Fruit fly (Drosophila melanogaster) whole organism, embryonic: ENCODE data around the gene CG42841.

ENCODE experiments used
- B-H2 ChIP-seq: fragments of 200-800 bp; sonication (Bioruptor generic); optimal IDR thresholded peaks from 2 replicates; lab custom pipeline; 2018; ENCODE audit warnings: missing biosample characterization, mild to moderate bottlenecking, missing genetic modification characterization
- Bgb ChIP-seq: fragments of 200-800 bp; sonication (Bioruptor generic); IDR thresholded peaks from 2 replicates; pipeline ENCODE4 v1.3.6; 2022; ENCODE audit warnings: missing biosample characterization, missing genetic modification characterization; ENCODE audit not compliant: partially characterized antibody
- CG11696 ChIP-seq: fragments of 200-800 bp; sonication (Bioruptor generic); IDR thresholded peaks from 2 replicates; pipeline ENCODE4 v1.3.6; 2022; ENCODE audit warnings: missing biosample characterization, missing genetic modification characterization
- CG12236 ChIP-seq: fragments of 200-800 bp; sonication (Bioruptor generic); optimal IDR thresholded peaks from 2 replicates; lab custom pipeline; 2016; ENCODE audit warnings: missing biosample characterization, missing genetic modification characterization
- CG12769 ChIP-seq: fragments of 200-800 bp; sonication (Bioruptor generic); optimal IDR thresholded peaks from 2 replicates; lab custom pipeline; 2019; ENCODE audit warnings: missing biosample characterization, mild to moderate bottlenecking, missing genetic modification characterization, moderate library complexity
- CG13894 ChIP-seq: fragments of 200-800 bp; sonication (Bioruptor generic); optimal IDR thresholded peaks from 3 replicates; lab custom pipeline; 2018; ENCODE audit warnings: missing biosample characterization, mild to moderate bottlenecking, missing genetic modification characterization, moderate library complexity
- CG15269 ChIP-seq: fragments of 200-800 bp; sonication (Bioruptor generic); optimal IDR thresholded peaks from 2 replicates; lab custom pipeline; 2018; ENCODE audit warnings: missing biosample characterization, mild to moderate bottlenecking, missing genetic modification characterization, moderate library complexity
- CG16779 ChIP-seq: fragments of 200-800 bp; sonication (Bioruptor generic); IDR thresholded peaks from 2 replicates; pipeline ENCODE4 v1.3.6; 2022; ENCODE audit warnings: missing biosample characterization, missing genetic modification characterization
- CG17328 ChIP-seq: fragments of 200-800 bp; sonication (Bioruptor generic); IDR thresholded peaks from 2 replicates; pipeline ENCODE4 v1.3.6; 2022; ENCODE audit warnings: missing biosample characterization, missing genetic modification characterization
- CG17385 ChIP-seq: fragments of 200-800 bp; sonication (Bioruptor generic); optimal IDR thresholded peaks from 3 replicates; lab custom pipeline; 2018; ENCODE audit warnings: missing biosample characterization, mild to moderate bottlenecking, missing genetic modification characterization
- CG17612 ChIP-seq: fragments of 200-800 bp; sonication (Bioruptor generic); IDR thresholded peaks from 2 replicates; pipeline ENCODE4 v1.3.6; 2022; ENCODE audit warnings: missing biosample characterization, missing genetic modification characterization
- CG1832 ChIP-seq: fragments of 200-800 bp; sonication (Bioruptor generic); optimal IDR thresholded peaks from 2 replicates; lab custom pipeline; 2017; ENCODE audit warnings: missing biosample characterization, mild to moderate bottlenecking, missing genetic modification characterization, inconsistent platforms
- CG2199 ChIP-seq: fragments of 200-800 bp; sonication (Bioruptor generic); IDR thresholded peaks from 3 replicates; pipeline ENCODE4 v1.3.6; 2022; ENCODE audit warnings: missing biosample characterization, missing genetic modification characterization
- CG31224 ChIP-seq: fragments of 200-800 bp; sonication (Bioruptor generic); IDR thresholded peaks from 2 replicates; pipeline ENCODE4 v1.3.6; 2022; ENCODE audit warnings: missing biosample characterization, missing genetic modification characterization
- CG3163 ChIP-seq: fragments of 200-800 bp; sonication (Bioruptor generic); optimal IDR thresholded peaks from 3 replicates; lab custom pipeline; 2016; ENCODE audit warnings: missing biosample characterization, missing genetic modification characterization
- CG34376 ChIP-seq: fragments of 200-800 bp; sonication (Bioruptor generic); optimal IDR thresholded peaks from 2 replicates; lab custom pipeline; 2018; ENCODE audit warnings: missing biosample characterization, mild to moderate bottlenecking, missing genetic modification characterization
- CG7357 ChIP-seq: fragments of 200-800 bp; sonication (Bioruptor generic); IDR thresholded peaks from 3 replicates; pipeline ENCODE4 v1.3.6; 2022; ENCODE audit warnings: missing biosample characterization, missing genetic modification characterization
- CG7372 ChIP-seq: fragments of 200-800 bp; sonication (Bioruptor generic); IDR thresholded peaks from 2 replicates; pipeline ENCODE4 v1.3.6; 2022; ENCODE audit warnings: missing biosample characterization, missing genetic modification characterization
- CrebB ChIP-seq: fragments of 200-800 bp; sonication (Bioruptor generic); optimal IDR thresholded peaks from 3 replicates; lab custom pipeline; 2018; ENCODE audit warnings: missing biosample characterization, mild to moderate bottlenecking, missing genetic modification characterization
- Dbx ChIP-seq: fragments of 200-800 bp; sonication (Bioruptor generic); IDR thresholded peaks from 3 replicates; pipeline ENCODE4 v1.3.6; 2022; ENCODE audit warnings: missing biosample characterization, missing genetic modification characterization
- HHEX ChIP-seq: fragments of 200-800 bp; sonication (Bioruptor generic); optimal IDR thresholded peaks from 3 replicates; lab custom pipeline; 2017; ENCODE audit warnings: missing biosample characterization, mild to moderate bottlenecking, missing genetic modification characterization, missing genetic modification reagents
- Hey ChIP-seq: fragments of 200-800 bp; sonication (Bioruptor generic); optimal IDR thresholded peaks from 3 replicates; lab custom pipeline; 2018; ENCODE audit warnings: missing biosample characterization, mild to moderate bottlenecking, missing genetic modification characterization
- HmgZ ChIP-seq: fragments of 200-800 bp; sonication (Bioruptor generic); optimal IDR thresholded peaks from 2 replicates; lab custom pipeline; 2018; ENCODE audit warnings: missing biosample characterization, mild to moderate bottlenecking, missing genetic modification characterization
- Hr78 ChIP-seq, 2 experiments: fragments of 200-800 bp in 1 of 2; fragments of >200 bp in 1 of 2; sonication (Bioruptor generic) in 1 of 2; optimal IDR thresholded peaks; 2 replicates each; lab custom pipeline; 2017 to 2019; ENCODE audit warnings: missing biosample characterization in 2 of 2, missing genetic modification characterization in 2 of 2, mild to moderate bottlenecking in 1 of 2, moderate library complexity in 1 of 2
- NFAT ChIP-seq: fragments of 200-800 bp; sonication (Bioruptor generic); IDR thresholded peaks from 2 replicates; pipeline ENCODE4 v1.3.6; 2022; ENCODE audit warnings: missing biosample characterization, missing genetic modification characterization
- Nf-YC ChIP-seq: fragments of 200-800 bp; optimal IDR thresholded peaks from 3 replicates; lab custom pipeline; 2019; ENCODE audit warnings: missing biosample characterization, mild to moderate bottlenecking, missing genetic modification characterization, moderate library complexity
- Pdp1 ChIP-seq, 2 experiments: fragments of 200-800 bp; sonication (Bioruptor generic); optimal IDR thresholded peaks; 3 replicates each; lab custom pipeline; 2016; ENCODE audit warnings: missing biosample characterization in 2 of 2, missing genetic modification characterization in 2 of 2, mild to moderate bottlenecking in 1 of 2, moderate library complexity in 1 of 2
- Ptx1 ChIP-seq: fragments of 200-800 bp; sonication (Bioruptor generic); IDR thresholded peaks from 2 replicates; pipeline ENCODE4 v1.3.6; 2022; ENCODE audit warnings: missing biosample characterization, missing genetic modification characterization
- Usf ChIP-seq: fragments of 200-800 bp; sonication (Bioruptor generic); optimal IDR thresholded peaks from 2 replicates; lab custom pipeline; 2017; ENCODE audit warnings: missing genotype, missing biosample characterization, missing genetic modification characterization
- ab ChIP-seq: fragments of 200-800 bp; sonication (Bioruptor generic); optimal IDR thresholded peaks from 2 replicates; lab custom pipeline; 2016; ENCODE audit warnings: missing biosample characterization, missing genetic modification characterization
- abd-A ChIP-seq: fragments of 200-800 bp; sonication (Bioruptor generic); optimal IDR thresholded peaks from 3 replicates; lab custom pipeline; 2019; ENCODE audit warnings: missing biosample characterization, mild to moderate bottlenecking, missing genetic modification characterization, moderate library complexity
- cg ChIP-seq: fragments of 200-800 bp; sonication (Bioruptor generic); optimal IDR thresholded peaks from 3 replicates; lab custom pipeline; 2019; ENCODE audit warnings: missing biosample characterization, mild to moderate bottlenecking, missing genetic modification characterization, moderate library complexity
- en ChIP-seq: fragments of 200-800 bp; sonication (Bioruptor generic); optimal IDR thresholded peaks from 2 replicates; lab custom pipeline; 2016; ENCODE audit warnings: missing biosample characterization, missing genetic modification characterization
- klu ChIP-seq: fragments of 200-800 bp; sonication (Bioruptor generic); IDR thresholded peaks from 2 replicates; pipeline ENCODE4 v1.3.6; 2022; ENCODE audit warnings: missing biosample characterization, missing genetic modification characterization
- lab ChIP-seq: fragments of 200-800 bp; sonication (Bioruptor generic); optimal IDR thresholded peaks from 3 replicates; lab custom pipeline; 2017; ENCODE audit warnings: missing biosample characterization, missing genetic modification characterization, mild to moderate bottlenecking, moderate library complexity, missing genetic modification reagents
- mirr ChIP-seq: fragments of 200-800 bp; sonication (Bioruptor generic); optimal IDR thresholded peaks from 3 replicates; lab custom pipeline; 2018; ENCODE audit warnings: missing biosample characterization, mild to moderate bottlenecking, missing genetic modification characterization
- nom ChIP-seq: fragments of 200-800 bp; sonication (Bioruptor generic); optimal IDR thresholded peaks from 2 replicates; lab custom pipeline; 2017; ENCODE audit warnings: missing biosample characterization, missing genetic modification characterization, mild to moderate bottlenecking, moderate library complexity, missing genetic modification reagents
- pfk ChIP-seq: fragments of 200-800 bp; sonication (Bioruptor generic); optimal IDR thresholded peaks from 2 replicates; lab custom pipeline; 2018; ENCODE audit warnings: missing biosample characterization, mild to moderate bottlenecking, missing genetic modification characterization, moderate library complexity
- pzg ChIP-seq: fragments of 200-800 bp; sonication (Bioruptor generic); optimal IDR thresholded peaks from 3 replicates; lab custom pipeline; 2018; ENCODE audit warnings: missing biosample characterization, mild to moderate bottlenecking, missing genetic modification characterization, moderate library complexity
- run ChIP-seq: fragments of 200-800 bp; sonication (Bioruptor generic); optimal IDR thresholded peaks from 3 replicates; lab custom pipeline; 2018; ENCODE audit warnings: missing biosample characterization, mild to moderate bottlenecking, missing genetic modification characterization
- sens ChIP-seq: fragments of 200-800 bp; sonication (Bioruptor generic); peaks from one replicate; lab custom pipeline; 2016; ENCODE audit warnings: missing biosample characterization, missing genetic modification characterization
- sens-2 ChIP-seq: fragments of 200-800 bp; sonication (Bioruptor generic); IDR thresholded peaks from 2 replicates; pipeline ENCODE4 v1.3.6; 2022; ENCODE audit warnings: missing biosample characterization, missing genetic modification characterization
- seq ChIP-seq: fragments of 200-800 bp; sonication (Bioruptor generic); IDR thresholded peaks from 2 replicates; pipeline ENCODE4 v1.3.6; 2022; ENCODE audit warnings: missing biosample characterization, missing genetic modification characterization
- slbo ChIP-seq: fragments of 200-800 bp; sonication (Bioruptor generic); IDR thresholded peaks from 2 replicates; pipeline ENCODE4 v1.3.6; 2022; ENCODE audit warnings: missing biosample characterization, missing genetic modification characterization
- sug ChIP-seq: fragments of 200-800 bp; optimal IDR thresholded peaks from 2 replicates; lab custom pipeline; 2019; ENCODE audit warnings: missing biosample characterization, mild to moderate bottlenecking, missing genetic modification characterization, moderate library complexity

Gene CG42841

DNA sequence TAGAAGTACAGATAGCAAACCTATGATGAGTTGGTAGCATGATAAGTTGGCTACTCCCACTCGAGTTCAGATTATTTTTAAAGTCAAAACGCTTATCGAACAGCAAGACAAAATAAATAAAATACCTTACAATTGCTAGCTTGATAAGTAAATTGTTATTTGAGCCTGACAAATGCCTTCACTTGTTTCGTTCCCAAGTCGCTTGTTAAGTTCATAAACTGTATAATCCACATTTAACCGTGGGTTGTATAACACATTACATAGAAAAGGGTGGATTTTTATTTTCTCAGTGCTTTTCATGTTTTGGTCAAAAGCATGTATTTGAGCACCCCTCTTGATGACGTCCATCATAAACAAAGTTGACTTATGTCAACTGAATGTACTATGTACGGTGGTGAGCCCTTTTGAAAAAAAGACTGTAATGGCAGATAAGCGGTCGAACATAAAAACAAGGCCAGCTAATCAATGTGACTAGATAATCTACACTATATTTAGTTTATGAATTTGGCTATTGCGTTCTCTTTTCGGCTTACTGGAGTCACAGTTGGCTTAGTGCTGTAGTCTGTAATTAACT lies 36.6 kb downstream of the CG42841 start (continued):
- TF ChIP-seq CG7357 (GFP tag; lab: Robert Waterston, UW) (no peak), HHEX (peak; percentile 6), run (tag; lab: Kevin White, UChicago) (no peak), Pdp1 (GFP tag; optimal IDR thresholded peaks at IDR 0.05; lab: Kevin White, UChicago) (peak in 1 of 2 experiments; percentile 87), abd-A (tag; lab: Kevin White, UChicago) (no peak), NFAT (GFP tag; lab: Robert Waterston, UW) (no peak), CG16779 (GFP tag; lab: Robert Waterston, UW) (no peak), Usf (no peak), klu (no peak), CG1832 (GFP tag; lab: Kevin White, UChicago) (no peak), CG34376 (GFP tag; lab: Kevin White, UChicago) (peak; percentile 27), mirr (GFP tag; lab: Kevin White, UChicago) (peak; percentile 79), ab (GFP tag; lab: Kevin White, UChicago) (no peak)
- TF ChIP-seq, all 482 proteins: peak for 12

DNA sequence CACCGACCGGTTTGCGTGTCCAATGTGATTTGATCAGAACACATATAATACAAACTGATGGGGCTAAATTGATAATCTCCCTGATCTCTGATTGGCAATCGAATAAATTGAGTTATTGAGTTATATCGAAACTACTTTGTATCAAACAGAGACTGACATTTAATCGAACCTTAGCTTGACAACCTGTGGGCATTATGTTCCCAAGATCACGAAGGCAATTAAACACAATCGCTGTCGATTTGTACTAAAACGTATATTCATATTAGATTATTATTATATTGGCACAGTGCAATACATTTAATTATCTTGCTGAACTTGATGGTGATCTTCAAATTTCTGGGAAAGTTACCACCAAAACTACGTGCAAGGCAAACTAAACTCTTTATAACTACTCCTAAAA lies 37.0 kb downstream of the CG42841 start:
- TF ChIP-seq sens (GFP tag; lab: Kevin White, UChicago) = peak; percentile 17
- TF ChIP-seq CG17385 = no peak

DNA sequence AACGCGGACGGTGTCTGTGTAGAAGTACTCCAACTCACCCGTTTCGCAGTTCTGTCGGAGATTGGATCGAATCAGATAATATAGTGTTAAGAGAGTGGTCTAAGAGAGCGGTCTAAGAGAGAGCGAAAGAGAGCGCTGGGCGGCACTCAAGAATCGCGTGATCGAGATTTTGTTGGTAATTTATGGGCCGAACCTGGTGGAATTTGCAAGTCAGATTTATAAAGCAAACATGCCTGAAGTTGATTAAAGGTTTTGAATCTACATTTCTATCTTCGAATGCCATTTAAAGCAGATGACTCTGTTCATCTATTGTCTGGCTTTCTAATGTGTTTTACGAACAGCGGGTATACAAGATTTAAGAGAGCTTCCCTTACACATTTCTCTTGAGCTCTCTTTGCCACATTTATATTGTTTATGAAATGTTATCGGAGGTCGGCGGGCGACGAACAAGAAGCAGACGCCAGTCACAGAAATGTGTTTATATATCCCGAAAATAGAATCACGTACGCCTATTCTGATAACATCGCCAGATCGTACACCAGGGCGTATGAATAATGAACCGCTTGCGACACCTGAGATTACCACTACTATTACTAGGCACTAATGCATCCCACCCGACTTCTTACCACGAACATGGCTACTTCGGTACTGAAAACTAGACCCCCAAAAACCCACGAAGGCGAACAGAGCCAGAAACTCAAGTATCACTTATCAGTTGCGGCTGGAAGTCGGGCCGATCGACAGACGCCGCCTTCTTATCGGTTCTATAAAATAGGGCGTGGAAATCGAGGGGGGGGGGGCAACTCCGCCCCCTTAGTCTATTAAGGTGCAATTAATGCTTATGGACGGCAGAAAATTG lies 37.8 kb downstream of the CG42841 start:
- TF ChIP-seq CG13894 (tag; lab: Kevin White, UChicago) = peak; percentile 43
- TF ChIP-seq CG31224 (GFP tag; lab: Robert Waterston, UW) = 0 out of 2 replicates have a peak, but pooled peaks have one; percentile 14
- 0 out of 2 replicates have a peak, but pooled peaks have one; percentile 33 for TF ChIP-seq CG7372 (GFP tag; lab: Robert Waterston, UW)
- TF ChIP-seq pzg = no peak
- TF ChIP-seq seq = no peak
- peak; percentile 40 for TF ChIP-seq nom (GFP tag; lab: Kevin White, UChicago)
- TF ChIP-seq CG2199 (GFP tag; lab: Robert Waterston, UW) = 0 out of 3 replicates have a peak, but pooled peaks have one; percentile 63
- TF ChIP-seq CG12236 (GFP tag; lab: Kevin White, UChicago) = no peak
- 0 out of 3 replicates have a peak, but pooled peaks have one; percentile 15 for TF ChIP-seq Dbx (GFP tag; lab: Robert Waterston, UW)
- peak in 1 of 2 experiments; percentile 67 for TF ChIP-seq Hr78 (GFP tag; optimal IDR thresholded peaks at IDR 0.05; lab: Kevin White, UChicago)
- peak; percentile 74 for TF ChIP-seq CG12769 (tag; lab: Kevin White, UChicago)
- peak; percentile 38 for TF ChIP-seq HmgZ
- no peak for TF ChIP-seq CG15269 (tag; lab: Kevin White, UChicago)
- TF ChIP-seq CG11696 (GFP tag; lab: Robert Waterston, UW) = 0 out of 2 replicates have a peak, but pooled peaks have one; percentile 8
- 0 out of 2 replicates have a peak, but pooled peaks have one; percentile 19 for TF ChIP-seq slbo (GFP tag; lab: Robert Waterston, UW)
- TF ChIP-seq CrebB (tag; lab: Kevin White, UChicago) = peak; percentile 4
- TF ChIP-seq sens-2 (GFP tag; lab: Robert Waterston, UW) = peak; percentile 38; the same call in 1 of the 2 replicates
- peak; percentile 64 for TF ChIP-seq Nf-YC (tag; lab: Kevin White, UChicago)
- no peak for TF ChIP-seq en
- peak; percentile 97 for TF ChIP-seq CG3163
- TF ChIP-seq Ptx1 (GFP tag; lab: Robert Waterston, UW) = no peak
- TF ChIP-seq Hey = peak; percentile 29
- no peak for TF ChIP-seq cg (GFP tag; lab: Kevin White, UChicago)
- TF ChIP-seq pfk (GFP tag; lab: Kevin White, UChicago) = no peak
- TF ChIP-seq sug (tag; lab: Kevin White, UChicago) = peak; percentile 94
- no peak for TF ChIP-seq CG17612 (GFP tag; lab: Robert Waterston, UW)
- TF ChIP-seq lab (GFP tag; lab: Kevin White, UChicago) = peak; percentile 51
- peak; percentile 14 for TF ChIP-seq B-H2
- no peak for TF ChIP-seq CG17328 (GFP tag; lab: Robert Waterston, UW)
- peak; percentile 36; the same call in 1 of the 2 replicates for TF ChIP-seq Bgb
